Worm (Caenorhabditis elegans) whole organism, early embryonic: ENCODE data around the gene parp-2.

Source experiments
- B0310.2 ChIP-seq: sonication (generic microtip); optimal IDR thresholded peaks from 2 replicates; lab custom pipeline; 2016; ENCODE audit warnings: mild to moderate bottlenecking, missing genetic modification characterization, missing compliant biosample characterization
- F13C5.2 ChIP-seq: sonication (generic microtip); optimal IDR thresholded peaks from 2 replicates; lab custom pipeline; 2017; ENCODE audit warnings: mild to moderate bottlenecking, missing genetic modification characterization, inconsistent platforms, missing compliant biosample characterization
- aly-1 ChIP-seq: sonication (generic microtip); optimal IDR thresholded peaks from 2 replicates; lab custom pipeline; 2016; ENCODE audit warnings: missing genetic modification characterization, missing compliant biosample characterization
- ama-1 ChIP-seq: fragments of 150-350 bp; optimal IDR thresholded peaks from 2 replicates; lab custom pipeline; 2014
- ceh-13 ChIP-seq: fragments of 200-800 bp; sonication (Bioruptor generic); optimal IDR thresholded peaks from 2 replicates; lab custom pipeline; 2018; ENCODE audit warnings: mild to moderate bottlenecking, missing genetic modification characterization, missing compliant biosample characterization
- ceh-36 ChIP-seq: sonication (generic microtip); optimal IDR thresholded peaks from 2 replicates; lab custom pipeline; 2016; ENCODE audit warnings: missing genetic modification characterization, inconsistent platforms, missing compliant biosample characterization
- ets-7 ChIP-seq: sonication (generic microtip); optimal IDR thresholded peaks from 2 replicates; lab custom pipeline; 2016; ENCODE audit warnings: missing genotype, missing genetic modification characterization, missing compliant biosample characterization
- flt-1 ChIP-seq: fragments of 200-800 bp; sonication (Bioruptor generic); IDR thresholded peaks from 2 replicates; pipeline ENCODE4 v1.3.6; 2022; ENCODE audit warnings: missing genetic modification characterization, missing compliant biosample characterization
- hmbx-1 ChIP-seq: sonication (generic microtip); optimal IDR thresholded peaks from 2 replicates; lab custom pipeline; 2016; ENCODE audit warnings: mild to moderate bottlenecking, missing genetic modification characterization, missing compliant biosample characterization
- hmg-4 ChIP-seq: fragments of 200-800 bp; sonication (Bioruptor generic); optimal IDR thresholded peaks from 2 replicates; lab custom pipeline; 2018; ENCODE audit warnings: mild to moderate bottlenecking, missing genetic modification characterization, missing compliant biosample characterization
- hnd-1 ChIP-seq: sonication (generic microtip); optimal IDR thresholded peaks from 2 replicates; lab custom pipeline; 2016; ENCODE audit warnings: missing genetic modification characterization, missing compliant biosample characterization
- pes-1 ChIP-seq: fragments of 200-800 bp; sonication (Bioruptor generic); IDR thresholded peaks from 2 replicates; pipeline ENCODE4 v1.3.6; 2022; ENCODE audit warnings: missing genetic modification reagents, missing genetic modification characterization, missing compliant biosample characterization
- scrt-1 ChIP-seq: fragments of 200-800 bp; sonication (Bioruptor generic); IDR thresholded peaks from 2 replicates; pipeline ENCODE4 v1.3.6; 2022; ENCODE audit warnings: missing genetic modification characterization, missing compliant biosample characterization
- sea-1 ChIP-seq: fragments of 200-800 bp; sonication (Bioruptor generic); conservative IDR thresholded peaks from 2 replicates; pipeline ENCODE4 v1.3.6; 2022; ENCODE audit warnings: missing genetic modification characterization, missing compliant biosample characterization
- tbx-11 ChIP-seq: fragments of 200-800 bp; sonication (Bioruptor generic); IDR thresholded peaks from 2 replicates; pipeline ENCODE4 v1.3.6; 2022; ENCODE audit warnings: missing genetic modification characterization, missing compliant biosample characterization
- tbx-37 ChIP-seq: fragments of 200-800 bp; sonication (Bioruptor generic); conservative IDR thresholded peaks from 2 replicates; pipeline ENCODE4 v1.3.6; 2022; ENCODE audit warnings: missing genetic modification reagents, missing genetic modification characterization, missing compliant biosample characterization
- tra-4 ChIP-seq: sonication (generic microtip); optimal IDR thresholded peaks from 2 replicates; lab custom pipeline; 2017; ENCODE audit warnings: missing genetic modification characterization, missing compliant biosample characterization

parp-2 gene

DNA sequence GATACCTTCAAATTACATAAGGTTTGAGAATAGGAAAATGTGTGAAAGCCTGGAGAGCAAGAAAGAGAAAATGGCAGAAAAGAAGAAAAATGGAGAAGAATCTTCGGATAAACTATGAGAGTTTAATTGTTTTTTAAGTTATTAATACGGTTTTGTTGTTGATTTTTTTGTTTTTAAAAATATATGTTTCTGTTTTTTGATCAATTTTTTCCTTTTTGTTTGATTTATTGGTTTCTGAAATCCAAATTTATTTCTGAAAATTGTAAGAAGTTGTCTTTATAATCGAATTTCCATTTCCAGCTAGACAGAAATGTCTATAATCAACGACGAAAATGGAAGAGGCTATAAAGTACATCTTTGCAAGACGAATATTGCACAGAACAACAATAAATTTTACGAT is at the start of gene parp-2:
TSS of gene parp-2 (plus strand) at position 301 of the 400 bp plus-strand sequence.
- TF ChIP-seq sea-1 (GFP tag; lab: Robert Waterston, UW) (no peak), scrt-1 (GFP tag; lab: Robert Waterston, UW) (no peak), flt-1 (GFP tag; lab: Robert Waterston, UW) (no peak), hnd-1 (tag; lab: Kevin White, UChicago) (no peak), F13C5.2 (tag; lab: Kevin White, UChicago) (no peak), B0310.2 (tag; lab: Kevin White, UChicago) (no peak), aly-1 (tag; lab: Kevin White, UChicago) (no peak)

DNA sequence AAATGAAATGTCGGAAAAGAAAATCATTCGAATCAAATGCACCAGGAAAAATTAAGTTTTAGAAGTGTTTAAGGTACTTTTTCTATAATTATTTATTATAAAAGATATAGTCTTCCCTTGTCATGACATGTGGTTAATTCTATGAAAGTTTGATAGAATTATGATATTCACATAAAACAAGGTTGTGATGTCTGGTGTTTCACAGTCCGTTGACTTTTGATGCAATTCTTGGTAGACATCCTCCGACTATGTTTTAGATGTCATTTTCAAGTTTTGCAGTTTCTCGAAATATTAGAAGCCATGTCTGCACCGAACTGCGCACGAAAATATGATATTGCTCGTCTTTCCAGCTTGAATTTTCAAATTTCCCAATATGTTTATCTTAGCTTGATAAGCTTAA is 48.5 kb upstream of the parp-2 start, which contains the start of gene sra-7:
TSS of gene sra-7 (plus strand) at position 301 of the 400 bp plus-strand sequence.
- TF ChIP-seq F13C5.2 (tag; lab: Kevin White, UChicago) (no peak), ets-7 (tag; lab: Kevin White, UChicago) (no peak), sea-1 (GFP tag; lab: Robert Waterston, UW) (no peak), flt-1 (GFP tag; lab: Robert Waterston, UW) (no peak), ama-1 (lab: Kevin White, UChicago) (no peak), ceh-36 (no peak), tbx-37 (GFP tag; lab: Robert Waterston, UW) (no peak), pes-1 (GFP tag; lab: Robert Waterston, UW) (no peak)

DNA sequence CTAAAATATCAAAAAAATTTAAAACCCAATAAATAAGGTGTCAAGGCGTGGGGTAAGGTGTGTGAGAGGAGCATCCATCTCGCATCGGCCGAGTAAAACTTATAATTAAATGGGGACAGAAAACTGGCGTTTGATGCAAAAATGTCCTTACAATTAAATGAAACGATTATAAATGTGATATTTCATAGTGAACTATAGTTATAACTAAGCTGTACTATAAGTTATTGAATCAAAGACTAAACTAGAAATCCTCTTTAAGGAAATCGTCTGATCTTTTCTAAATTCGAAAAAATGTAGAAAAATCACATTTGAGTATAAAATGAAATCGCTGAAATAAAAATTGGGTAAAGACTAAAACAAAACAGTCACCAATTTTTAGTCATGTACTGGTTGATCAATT is 42.1 kb upstream of the parp-2 start, which contains the start of gene sra-6:
TSS of gene sra-6 (minus strand) at position 101 of the 400 bp plus-strand sequence.
- TF ChIP-seq F13C5.2 (tag; lab: Kevin White, UChicago) (no peak), ceh-36 (no peak), ama-1 (lab: Kevin White, UChicago) (no peak), tra-4 (tag; lab: Kevin White, UChicago) (no peak)

DNA sequence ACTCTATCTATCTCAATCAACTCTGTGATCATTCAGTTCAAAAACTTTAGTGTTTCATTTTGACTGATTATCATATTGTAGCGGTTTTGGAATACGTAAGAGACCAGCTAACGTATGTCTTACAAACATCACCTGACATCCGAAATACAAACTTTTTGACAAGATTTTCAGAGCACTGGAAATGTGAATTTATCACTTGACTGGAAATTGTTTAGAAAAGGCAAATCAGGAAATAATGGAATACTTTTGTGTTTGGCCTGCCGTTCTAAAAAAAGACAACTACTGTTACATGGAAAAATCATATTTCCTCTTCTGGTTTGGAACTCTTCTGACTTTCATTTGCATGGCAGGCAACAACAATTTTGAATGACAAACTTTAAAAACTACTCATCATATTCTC is 41.3 kb upstream of the parp-2 start, which contains the start of gene F35H8.12:
TSS of gene F35H8.12 (plus strand) at position 301 of the 400 bp plus-strand sequence.
- TF ChIP-seq tra-4 (tag; lab: Kevin White, UChicago) (no peak), hnd-1 (tag; lab: Kevin White, UChicago) (no peak), sea-1 (GFP tag; lab: Robert Waterston, UW) (no peak), tbx-11 (GFP tag; lab: Robert Waterston, UW) (no peak), ets-7 (tag; lab: Kevin White, UChicago) (no peak), ceh-13 (no peak), ceh-36 (no peak), aly-1 (tag; lab: Kevin White, UChicago) (no peak), hmg-4 (GFP tag; lab: Kevin White, UChicago) (no peak), pes-1 (GFP tag; lab: Robert Waterston, UW) (no peak), scrt-1 (GFP tag; lab: Robert Waterston, UW) (no peak), F13C5.2 (tag; lab: Kevin White, UChicago) (no peak), hmbx-1 (tag; lab: Kevin White, UChicago) (no peak), ama-1 (lab: Kevin White, UChicago) (no peak)

DNA sequence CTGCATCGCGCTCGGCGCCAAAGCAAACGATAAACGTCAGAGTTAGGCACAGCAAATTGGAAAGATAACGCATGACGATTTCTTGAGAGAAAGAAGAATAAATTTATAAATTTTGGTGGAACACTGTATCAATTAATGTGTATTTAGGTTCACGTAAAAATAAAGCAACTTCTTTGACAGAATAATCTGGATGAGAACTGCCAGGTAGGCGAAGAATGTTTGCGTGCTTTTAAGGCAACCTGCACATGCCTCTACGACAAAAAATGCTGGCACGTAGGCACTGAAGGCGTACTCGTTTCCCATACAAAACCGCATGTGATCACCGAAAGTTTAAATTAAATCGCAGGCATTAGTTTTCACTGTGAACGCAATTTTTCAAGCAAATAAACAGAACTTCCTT is 39.7 kb upstream of the parp-2 start, which contains the start of gene F35H8.1:
TSS of gene F35H8.1 (minus strand) at position 101 of the 400 bp plus-strand sequence.
- TF ChIP-seq tbx-37 (GFP tag; lab: Robert Waterston, UW) (no peak), tbx-11 (GFP tag; lab: Robert Waterston, UW) (no peak), flt-1 (GFP tag; lab: Robert Waterston, UW) (no peak), ceh-13 (no peak), F13C5.2 (tag; lab: Kevin White, UChicago) (no peak), hmg-4 (GFP tag; lab: Kevin White, UChicago) (no peak), hnd-1 (tag; lab: Kevin White, UChicago) (no peak), ama-1 (lab: Kevin White, UChicago) (no peak)

DNA sequence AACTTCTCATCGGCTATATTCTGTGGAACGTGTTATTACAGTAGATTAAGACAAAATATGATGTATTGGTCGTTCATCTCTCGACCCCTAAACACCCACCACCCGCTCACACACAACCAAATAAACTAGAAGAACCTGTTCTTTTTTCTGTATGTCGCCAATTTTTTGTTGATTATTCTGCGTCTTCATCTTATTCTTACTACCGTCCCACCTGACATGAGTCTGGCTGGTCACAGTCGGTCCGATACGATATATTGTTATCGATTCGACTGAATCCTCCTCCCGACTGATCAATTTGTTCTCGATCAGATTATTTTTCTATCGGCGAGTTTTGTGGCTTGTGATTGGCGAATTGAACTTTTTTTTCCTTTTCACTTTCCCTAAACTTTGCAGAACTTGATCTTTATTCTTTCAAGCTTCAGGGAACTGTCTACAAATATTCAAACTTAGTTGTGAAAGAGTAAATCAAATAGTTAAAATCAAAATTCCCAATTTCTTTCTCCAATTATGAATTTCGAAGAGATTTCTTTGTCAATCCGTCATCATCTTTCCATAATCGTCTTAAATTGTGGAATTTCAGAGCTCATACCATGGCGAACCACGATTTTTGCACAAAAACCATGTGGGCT is 37.8 kb upstream of the parp-2 start, which contains the start of gene F35H8.2:
TSS of gene F35H8.2 (plus strand) at position 579 of the 629 bp plus-strand sequence.
- TF ChIP-seq hmg-4 (GFP tag; lab: Kevin White, UChicago) (no peak), ama-1 (lab: Kevin White, UChicago) (no peak), tbx-37 (GFP tag; lab: Robert Waterston, UW) (no peak), F13C5.2 (tag; lab: Kevin White, UChicago) (no peak), tra-4 (tag; lab: Kevin White, UChicago) (no peak), pes-1 (GFP tag; lab: Robert Waterston, UW) (no peak), hmbx-1 (tag; lab: Kevin White, UChicago) (no peak), ceh-13 (no peak), aly-1 (tag; lab: Kevin White, UChicago) (no peak), sea-1 (GFP tag; lab: Robert Waterston, UW) (no peak), ets-7 (tag; lab: Kevin White, UChicago) (no peak), scrt-1 (GFP tag; lab: Robert Waterston, UW) (no peak), hnd-1 (tag; lab: Kevin White, UChicago) (no peak), tbx-11 (GFP tag; lab: Robert Waterston, UW) (no peak), ceh-36 (no peak), flt-1 (GFP tag; lab: Robert Waterston, UW) (no peak), B0310.2 (tag; lab: Kevin White, UChicago) (no peak)

DNA sequence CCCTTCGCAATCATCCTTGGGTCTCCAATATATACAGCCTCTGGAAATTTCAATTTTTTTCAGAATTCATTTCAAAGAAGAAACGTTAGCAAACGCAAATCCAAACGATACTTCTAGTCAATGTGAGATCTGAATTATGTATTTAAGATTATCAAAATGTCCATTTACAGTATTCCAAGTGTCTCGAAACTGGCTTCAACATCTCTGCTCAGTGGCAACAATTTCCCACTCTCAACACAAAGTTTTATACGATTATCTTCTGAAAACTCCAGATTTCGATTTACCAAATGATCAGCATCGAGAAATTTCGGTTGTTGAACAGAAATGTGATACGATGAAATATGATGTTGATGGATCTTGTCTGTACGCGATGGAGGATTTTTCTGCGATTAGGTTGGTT is 36.3 kb upstream of the parp-2 start:
- TF ChIP-seq ets-7 (tag; lab: Kevin White, UChicago) (no peak), tbx-11 (GFP tag; lab: Robert Waterston, UW) (no peak), ama-1 (lab: Kevin White, UChicago) (no peak), pes-1 (GFP tag; lab: Robert Waterston, UW) (no peak), hnd-1 (tag; lab: Kevin White, UChicago) (no peak), tra-4 (tag; lab: Kevin White, UChicago) (no peak), aly-1 (tag; lab: Kevin White, UChicago) (no peak), hmbx-1 (tag; lab: Kevin White, UChicago) (no peak), tbx-37 (GFP tag; lab: Robert Waterston, UW) (no peak), flt-1 (GFP tag; lab: Robert Waterston, UW) (no peak), F13C5.2 (tag; lab: Kevin White, UChicago) (no peak), ceh-36 (no peak), B0310.2 (tag; lab: Kevin White, UChicago) (no peak), scrt-1 (GFP tag; lab: Robert Waterston, UW) (no peak), hmg-4 (GFP tag; lab: Kevin White, UChicago) (no peak), ceh-13 (no peak), sea-1 (GFP tag; lab: Robert Waterston, UW) (no peak)
